Fruit fly (Drosophila melanogaster) whole organism, embryonic: ENCODE data around the gene hmw.

ENCODE experiments used
- Ada2b ChIP-seq: fragments of 200-800 bp; sonication (Bioruptor generic); IDR thresholded peaks from 2 replicates; pipeline ENCODE4 v1.3.6; 2022; ENCODE audit warnings: missing biosample characterization, missing genetic modification characterization
- Atf3 ChIP-seq: fragments of 200-800 bp; sonication (Bioruptor generic); optimal IDR thresholded peaks from 3 replicates; lab custom pipeline; 2016; ENCODE audit warnings: missing biosample characterization, missing genetic modification characterization
- Bteb2 ChIP-seq: fragments of 200-800 bp; sonication (Bioruptor generic); optimal IDR thresholded peaks from 2 replicates; lab custom pipeline; 2016; ENCODE audit warnings: missing biosample characterization, missing genetic modification characterization
- CG12155 ChIP-seq: fragments of 200-800 bp; sonication (Bioruptor generic); optimal IDR thresholded peaks from 3 replicates; lab custom pipeline; 2016; ENCODE audit warnings: missing biosample characterization, missing genetic modification characterization
- CG15514 ChIP-seq: fragments of 200-800 bp; sonication (Bioruptor generic); optimal IDR thresholded peaks from 3 replicates; lab custom pipeline; 2017; ENCODE audit warnings: missing biosample characterization, missing genetic modification characterization, mild to moderate bottlenecking, moderate library complexity, missing genetic modification reagents
- CG15696 ChIP-seq: fragments of 200-800 bp; sonication (Bioruptor generic); optimal IDR thresholded peaks from 2 replicates; lab custom pipeline; 2019; ENCODE audit warnings: missing biosample characterization, mild to moderate bottlenecking, missing genetic modification characterization, moderate library complexity
- CG17328 ChIP-seq: fragments of 200-800 bp; sonication (Bioruptor generic); IDR thresholded peaks from 2 replicates; pipeline ENCODE4 v1.3.6; 2022; ENCODE audit warnings: missing biosample characterization, missing genetic modification characterization
- CG17612 ChIP-seq: fragments of 200-800 bp; sonication (Bioruptor generic); IDR thresholded peaks from 2 replicates; pipeline ENCODE4 v1.3.6; 2022; ENCODE audit warnings: missing biosample characterization, missing genetic modification characterization
- CG1792 ChIP-seq: fragments of 200-800 bp; sonication (Bioruptor generic); optimal IDR thresholded peaks from 2 replicates; lab custom pipeline; 2016; ENCODE audit warnings: missing biosample characterization, missing genetic modification characterization
- CG18011 ChIP-seq: fragments of 200-800 bp; sonication (Bioruptor generic); optimal IDR thresholded peaks from 2 replicates; lab custom pipeline; 2017; ENCODE audit warnings: missing biosample characterization, missing genetic modification characterization, mild to moderate bottlenecking, moderate library complexity, missing genotype
- CG2129 ChIP-seq: fragments of 200-800 bp; sonication (Bioruptor generic); IDR thresholded peaks from 2 replicates; pipeline ENCODE4 v1.3.6; 2022; ENCODE audit warnings: missing biosample characterization, missing genetic modification characterization; ENCODE audit not compliant: partially characterized antibody
- CG30020 ChIP-seq: fragments of 200-800 bp; optimal IDR thresholded peaks from 2 replicates; lab custom pipeline; 2019; ENCODE audit warnings: missing biosample characterization, mild to moderate bottlenecking, missing genetic modification characterization, moderate library complexity
- CG3407 ChIP-seq: fragments of 200-800 bp; sonication (Bioruptor generic); optimal IDR thresholded peaks from 2 replicates; lab custom pipeline; 2018; ENCODE audit warnings: missing biosample characterization, mild to moderate bottlenecking, missing genetic modification characterization
- CG34376 ChIP-seq: fragments of 200-800 bp; sonication (Bioruptor generic); optimal IDR thresholded peaks from 2 replicates; lab custom pipeline; 2018; ENCODE audit warnings: missing biosample characterization, mild to moderate bottlenecking, missing genetic modification characterization
- CG4404 ChIP-seq: fragments of 200-800 bp; sonication (Bioruptor generic); IDR thresholded peaks from 2 replicates; pipeline ENCODE4 v1.3.6; 2022; ENCODE audit warnings: missing biosample characterization, missing genetic modification characterization
- CG5180 ChIP-seq: fragments of 200-800 bp; sonication (Bioruptor generic); optimal IDR thresholded peaks from 3 replicates; lab custom pipeline; 2017; ENCODE audit warnings: missing biosample characterization, missing genetic modification characterization, mild to moderate bottlenecking, moderate library complexity, missing genetic modification reagents
- CG6175 ChIP-seq: fragments of 200-800 bp; sonication (Bioruptor generic); IDR thresholded peaks from 3 replicates; pipeline ENCODE4 v1.3.6; 2022; ENCODE audit warnings: missing biosample characterization, missing genetic modification characterization
- CG8388 ChIP-seq: fragments of 200-800 bp; sonication (Bioruptor generic); optimal IDR thresholded peaks from 2 replicates; lab custom pipeline; 2019; ENCODE audit warnings: missing biosample characterization, mild to moderate bottlenecking, missing genetic modification characterization, moderate library complexity
- CG8944 ChIP-seq: fragments of 200-800 bp; sonication (Bioruptor generic); optimal IDR thresholded peaks from 3 replicates; lab custom pipeline; 2016; ENCODE audit warnings: missing biosample characterization, missing genetic modification characterization
- Dip2 ChIP-seq: fragments of 200-800 bp; sonication (Bioruptor generic); IDR thresholded peaks from 2 replicates; pipeline ENCODE4 v1.3.6; 2022; ENCODE audit warnings: missing biosample characterization, missing genetic modification characterization
- Fer2 ChIP-seq: fragments of 200-800 bp; sonication (Bioruptor generic); optimal IDR thresholded peaks from 2 replicates; lab custom pipeline; 2018; ENCODE audit warnings: missing biosample characterization, mild to moderate bottlenecking, missing genetic modification characterization, moderate library complexity
- Gug ChIP-seq: fragments of 200-800 bp; sonication (Bioruptor generic); IDR thresholded peaks from 4 replicates; pipeline ENCODE4 v1.3.6; 2022; ENCODE audit warnings: missing biosample characterization, missing genetic modification characterization
- HHEX ChIP-seq: fragments of 200-800 bp; sonication (Bioruptor generic); optimal IDR thresholded peaks from 3 replicates; lab custom pipeline; 2017; ENCODE audit warnings: missing biosample characterization, mild to moderate bottlenecking, missing genetic modification characterization, missing genetic modification reagents
- Hmx ChIP-seq: fragments of 200-800 bp; sonication (Bioruptor generic); optimal IDR thresholded peaks from 2 replicates; lab custom pipeline; 2016; ENCODE audit warnings: missing biosample characterization, missing genetic modification characterization
- Mad ChIP-seq: fragments of 200-800 bp; sonication (Bioruptor generic); optimal IDR thresholded peaks from 2 replicates; lab custom pipeline; 2016; ENCODE audit warnings: missing biosample characterization, missing genetic modification characterization
- Nf-YC ChIP-seq: fragments of 200-800 bp; optimal IDR thresholded peaks from 3 replicates; lab custom pipeline; 2019; ENCODE audit warnings: missing biosample characterization, mild to moderate bottlenecking, missing genetic modification characterization, moderate library complexity
- Xrp1 ChIP-seq: fragments of 200-800 bp; sonication (Bioruptor generic); IDR thresholded peaks from 2 replicates; pipeline ENCODE4 v1.3.6; 2022; ENCODE audit warnings: missing biosample characterization, missing genetic modification characterization
- abd-A ChIP-seq: fragments of 200-800 bp; sonication (Bioruptor generic); optimal IDR thresholded peaks from 3 replicates; lab custom pipeline; 2019; ENCODE audit warnings: missing biosample characterization, mild to moderate bottlenecking, missing genetic modification characterization, moderate library complexity
- amos ChIP-seq: fragments of 200-800 bp; sonication (Bioruptor generic); IDR thresholded peaks from 2 replicates; pipeline ENCODE4 v1.3.6; 2022; ENCODE audit warnings: missing biosample characterization, missing genetic modification characterization; ENCODE audit not compliant: partially characterized antibody
- ap ChIP-seq: fragments of 200-800 bp; sonication (Bioruptor generic); IDR thresholded peaks from 2 replicates; pipeline ENCODE4 v1.3.6; 2022; ENCODE audit warnings: missing biosample characterization, missing genetic modification characterization
- az2 ChIP-seq: fragments of 200-800 bp; sonication (Bioruptor generic); optimal IDR thresholded peaks from 3 replicates; lab custom pipeline; 2016; ENCODE audit warnings: missing biosample characterization, missing genetic modification characterization
- br ChIP-seq: fragments of >200 bp; optimal IDR thresholded peaks from 2 replicates; lab custom pipeline; 2017
- caup ChIP-seq: fragments of 200-800 bp; sonication (Bioruptor generic); optimal IDR thresholded peaks from 3 replicates; lab custom pipeline; 2017; ENCODE audit warnings: missing biosample characterization, mild to moderate bottlenecking, missing genetic modification characterization, moderate library complexity; ENCODE audit not compliant: severe bottlenecking
- esg ChIP-seq: fragments of 200-800 bp; sonication (Bioruptor generic); conservative IDR thresholded peaks from 2 replicates; pipeline ENCODE4 v1.3.6; 2022; ENCODE audit warnings: missing biosample characterization, missing genetic modification characterization
- ewg ChIP-seq: fragments of 200-800 bp; sonication (Bioruptor generic); optimal IDR thresholded peaks from 3 replicates; lab custom pipeline; 2017; ENCODE audit warnings: mild to moderate bottlenecking, missing biosample characterization, missing genetic modification reagents, missing genetic modification characterization
- gcm ChIP-seq: fragments of 200-800 bp; sonication (Bioruptor generic); optimal IDR thresholded peaks from 2 replicates; lab custom pipeline; 2019; ENCODE audit warnings: missing biosample characterization, mild to moderate bottlenecking, missing genetic modification characterization, moderate library complexity
- gfzf ChIP-seq: fragments of 200-800 bp; sonication (Bioruptor generic); optimal IDR thresholded peaks from 2 replicates; lab custom pipeline; 2016; ENCODE audit warnings: missing biosample characterization, mild to moderate bottlenecking, missing genetic modification characterization, moderate library complexity
- gsb-n ChIP-seq: fragments of 200-800 bp; sonication (Bioruptor generic); optimal IDR thresholded peaks from 3 replicates; lab custom pipeline; 2018; ENCODE audit warnings: missing biosample characterization, mild to moderate bottlenecking, missing genetic modification characterization
- hth ChIP-seq: fragments of >200 bp; optimal IDR thresholded peaks from 2 replicates; lab custom pipeline; 2017; ENCODE audit warnings: inconsistent platforms
- inv ChIP-seq: fragments of 200-800 bp; sonication (Bioruptor generic); IDR thresholded peaks from 2 replicates; pipeline ENCODE4 v1.3.6; 2022; ENCODE audit warnings: missing biosample characterization, missing genetic modification characterization; ENCODE audit not compliant: partially characterized antibody
- jigr1 ChIP-seq: fragments of 200-800 bp; sonication (Bioruptor generic); IDR thresholded peaks from 3 replicates; pipeline ENCODE4 v1.3.6; 2022; ENCODE audit warnings: missing biosample characterization, missing genetic modification characterization
- klu ChIP-seq: fragments of 200-800 bp; sonication (Bioruptor generic); IDR thresholded peaks from 2 replicates; pipeline ENCODE4 v1.3.6; 2022; ENCODE audit warnings: missing biosample characterization, missing genetic modification characterization
- onecut ChIP-seq: fragments of 200-800 bp; sonication (Bioruptor generic); IDR thresholded peaks from 2 replicates; pipeline ENCODE4 v1.3.6; 2022; ENCODE audit warnings: missing biosample characterization, missing genetic modification characterization
- phol ChIP-seq: fragments of 200-800 bp; sonication (Bioruptor generic); optimal IDR thresholded peaks from 3 replicates; lab custom pipeline; 2018; ENCODE audit warnings: missing biosample characterization, mild to moderate bottlenecking, missing genetic modification characterization, moderate library complexity
- pita ChIP-seq: fragments of 200-800 bp; sonication (Bioruptor generic); optimal IDR thresholded peaks from 2 replicates; lab custom pipeline; 2017; ENCODE audit warnings: missing biosample characterization, mild to moderate bottlenecking, missing genetic modification characterization
- sd ChIP-seq: fragments of 200-800 bp; sonication (Bioruptor generic); optimal IDR thresholded peaks from 3 replicates; lab custom pipeline; 2018; ENCODE audit warnings: missing biosample characterization, mild to moderate bottlenecking, missing genetic modification characterization, moderate library complexity
- slou ChIP-seq: fragments of 200-800 bp; sonication (Bioruptor generic); optimal IDR thresholded peaks from 3 replicates; lab custom pipeline; 2016; ENCODE audit warnings: missing biosample characterization, missing genetic modification characterization
- tap ChIP-seq: fragments of 200-800 bp; optimal IDR thresholded peaks from 3 replicates; lab custom pipeline; 2019; ENCODE audit warnings: missing biosample characterization, mild to moderate bottlenecking, missing genetic modification characterization, moderate library complexity
- zen2 ChIP-seq: fragments of 200-800 bp; sonication (Bioruptor generic); IDR thresholded peaks from 3 replicates; pipeline ENCODE4 v1.3.6; 2022; ENCODE audit warnings: missing biosample characterization, missing genetic modification characterization; ENCODE audit not compliant: partially characterized antibody

Gene hmw

DNA sequence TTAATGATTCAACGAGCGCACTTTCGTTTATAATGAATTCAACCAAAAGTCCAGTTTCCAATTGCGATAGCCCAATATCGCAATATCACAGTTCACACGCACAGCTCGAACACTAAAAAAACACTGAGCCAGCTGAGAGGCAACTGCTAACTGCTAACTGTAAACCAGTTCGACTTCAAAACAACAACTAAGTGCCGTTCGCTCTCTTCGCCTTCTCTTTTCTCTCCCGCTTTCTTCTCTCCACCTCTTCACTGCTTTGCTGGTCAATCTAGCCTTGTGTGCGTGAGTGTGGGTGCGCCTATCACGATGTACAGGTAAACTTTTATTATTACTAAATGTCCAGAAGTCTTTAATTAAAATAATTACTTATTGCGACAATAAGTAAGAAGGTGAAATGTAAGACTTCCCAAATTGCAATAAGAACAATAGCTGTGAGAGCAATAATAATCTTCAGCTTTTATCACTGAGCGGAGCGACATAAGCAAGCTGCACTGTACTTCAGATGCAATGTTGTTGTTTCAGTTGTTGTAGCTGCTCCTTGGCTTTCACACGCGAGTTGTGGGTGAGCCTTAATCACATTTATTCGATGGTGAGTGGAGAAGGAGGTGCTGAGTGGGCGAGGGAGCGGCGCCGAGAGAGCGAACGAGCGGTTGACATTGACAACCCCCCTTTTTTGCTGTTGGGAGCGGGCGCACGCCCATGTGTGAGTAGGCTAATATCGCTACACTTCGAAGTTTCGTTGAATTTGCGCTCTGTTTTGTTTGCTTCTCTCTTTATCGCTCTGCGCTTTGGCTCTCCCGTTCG, 35.2 kb downstream of the hmw start, which contains the start of gene Vti1b (continued):
- TF ChIP-seq Dip2 (GFP tag; lab: Robert Waterston, UW) = no peak
- TF ChIP-seq pita = no peak
- TF ChIP-seq HHEX (GFP tag; lab: Kevin White, UChicago) = peak; percentile 94
- TF ChIP-seq jigr1 = peak; percentile 87
- TF ChIP-seq CG4404 (GFP tag; lab: Robert Waterston, UW) = peak; percentile 85
- no peak for TF ChIP-seq br (lab: Kevin White, UChicago)
- peak; percentile 94 for TF ChIP-seq Atf3
- peak; percentile 88 for TF ChIP-seq gcm (GFP tag; lab: Kevin White, UChicago)
- no peak for TF ChIP-seq inv (GFP tag; lab: Robert Waterston, UW)
- peak; percentile 87 for TF ChIP-seq ap (GFP tag; lab: Robert Waterston, UW)
- peak; percentile 92 for TF ChIP-seq CG12155 (GFP tag; lab: Kevin White, UChicago)
- peak; percentile 93 for TF ChIP-seq CG17328 (GFP tag; lab: Robert Waterston, UW)
- peak; percentile 95 for TF ChIP-seq Mad (GFP tag; lab: Kevin White, UChicago)
- TF ChIP-seq gsb-n (tag; lab: Kevin White, UChicago) = peak; percentile 90
- TF ChIP-seq sd (tag; lab: Kevin White, UChicago) = peak; percentile 75
- TF ChIP-seq CG1792 = peak; percentile 88
- peak; percentile 92 for TF ChIP-seq esg (GFP tag; lab: Robert Waterston, UW)
- TF ChIP-seq Nf-YC (tag; lab: Kevin White, UChicago) = peak; percentile 76
- TF ChIP-seq Xrp1 (GFP tag; lab: Robert Waterston, UW) = peak; percentile 96
- TF ChIP-seq Fer2 (tag; lab: Kevin White, UChicago) = peak; percentile 73
- TF ChIP-seq Gug = peak; percentile 94
- TF ChIP-seq CG15696 (tag; lab: Kevin White, UChicago) = peak; percentile 76
- TF ChIP-seq CG5180 (GFP tag; lab: Kevin White, UChicago) = peak; percentile 81
- peak; percentile 92 for TF ChIP-seq caup (GFP tag; lab: Kevin White, UChicago)
- peak; percentile 90 for TF ChIP-seq CG3407 (GFP tag; lab: Kevin White, UChicago)
- TF ChIP-seq CG8388 (GFP tag; lab: Kevin White, UChicago) = peak; percentile 92
- TF ChIP-seq ewg (GFP tag; lab: Kevin White, UChicago) = peak; percentile 89
- no peak for TF ChIP-seq amos (GFP tag; lab: Robert Waterston, UW)
- TF ChIP-seq CG17612 = peak; percentile 86
- peak; percentile 89 for TF ChIP-seq onecut (GFP tag; lab: Robert Waterston, UW)
- TF ChIP-seq Bteb2 = peak; percentile 90
- TF ChIP-seq az2 = peak; percentile 96
- TF ChIP-seq CG6175 (GFP tag; lab: Robert Waterston, UW) = peak; percentile 80; the same call in 2 of the 3 replicates
- TF ChIP-seq CG34376 = peak; percentile 56
- no peak for TF ChIP-seq hth (lab: Kevin White, UChicago)
- TF ChIP-seq phol (tag; lab: Kevin White, UChicago) = peak; percentile 94
- TF ChIP-seq CG30020 (tag; lab: Kevin White, UChicago) = peak; percentile 68
- TF ChIP-seq slou (GFP tag; lab: Kevin White, UChicago) = peak; percentile 72
- peak; percentile 78 for TF ChIP-seq CG15514 (GFP tag; lab: Kevin White, UChicago)
- peak; percentile 93 for TF ChIP-seq klu
- no peak for TF ChIP-seq CG2129 (GFP tag; lab: Robert Waterston, UW)
- peak; percentile 7 for TF ChIP-seq gfzf (GFP tag; lab: Kevin White, UChicago)
- TF ChIP-seq CG18011 = peak; percentile 73
- peak; percentile 94 for TF ChIP-seq tap
- TF ChIP-seq CG8944 (GFP tag; lab: Kevin White, UChicago) = peak; percentile 91
- peak; percentile 86 for TF ChIP-seq Hmx (GFP tag; lab: Kevin White, UChicago)
- peak; percentile 7; the same call in 1 of the 3 replicates for TF ChIP-seq zen2 (GFP tag; lab: Robert Waterston, UW)
- peak; percentile 92 for TF ChIP-seq Ada2b (GFP tag; lab: Robert Waterston, UW)
- peak; percentile 58 for TF ChIP-seq abd-A (tag; lab: Kevin White, UChicago)
